Fruit fly (Drosophila melanogaster) whole organism, pupa: Measurements from ENCODE around the gene Rcc1.

Source experiments
- CG12605 ChIP-seq: fragments of 200-800 bp; sonication (Bioruptor generic); IDR thresholded peaks from 2 replicates; pipeline ENCODE4 v1.3.6; 2022; ENCODE audit warnings: missing biosample characterization, missing genetic modification characterization
- CG14655 ChIP-seq: fragments of 200-800 bp; sonication (Bioruptor generic); optimal IDR thresholded peaks from 3 replicates; lab custom pipeline; 2017; ENCODE audit warnings: mild to moderate bottlenecking, missing biosample characterization, missing genetic modification reagents, missing genetic modification characterization
- CG15710 ChIP-seq: fragments of 200-800 bp; sonication (Bioruptor generic); optimal IDR thresholded peaks from 2 replicates; lab custom pipeline; 2018; ENCODE audit warnings: missing biosample characterization, mild to moderate bottlenecking, missing genetic modification characterization, moderate library complexity
- CG17806 ChIP-seq: fragments of 200-800 bp; sonication (Bioruptor generic); optimal IDR thresholded peaks from 2 replicates; lab custom pipeline; 2018; ENCODE audit warnings: missing biosample characterization, mild to moderate bottlenecking, missing genetic modification characterization, moderate library complexity
- CG34367 ChIP-seq: fragments of 200-800 bp; sonication (Bioruptor generic); optimal IDR thresholded peaks from 2 replicates; lab custom pipeline; 2018; ENCODE audit warnings: missing biosample characterization, mild to moderate bottlenecking, missing genetic modification characterization
- CG4496 ChIP-seq: fragments of 200-800 bp; sonication (Bioruptor generic); IDR thresholded peaks from 3 replicates; pipeline ENCODE4 v1.3.6; 2022; ENCODE audit warnings: missing biosample characterization, missing genetic modification characterization
- CG8301 ChIP-seq: fragments of 200-800 bp; sonication (Bioruptor generic); optimal IDR thresholded peaks from 2 replicates; lab custom pipeline; 2018; ENCODE audit warnings: missing biosample characterization, mild to moderate bottlenecking, missing genetic modification characterization
- CG9948 ChIP-seq: fragments of 200-800 bp; sonication (Bioruptor generic); optimal IDR thresholded peaks from 2 replicates; lab custom pipeline; 2018; ENCODE audit warnings: missing biosample characterization, mild to moderate bottlenecking, missing genetic modification characterization, moderate library complexity
- D1 ChIP-seq: fragments of 200-800 bp; sonication (Bioruptor generic); optimal IDR thresholded peaks from 2 replicates; lab custom pipeline; 2018; ENCODE audit warnings: missing biosample characterization, mild to moderate bottlenecking, missing genetic modification characterization, moderate library complexity
- EcR ChIP-seq: fragments of 200-800 bp; sonication (Bioruptor generic); optimal IDR thresholded peaks from 3 replicates; lab custom pipeline; 2019; ENCODE audit warnings: missing biosample characterization, missing genetic modification characterization, mild to moderate bottlenecking, moderate library complexity, missing genetic modification reagents
- Pif1B ChIP-seq: fragments of 200-800 bp; sonication (Bioruptor generic); optimal IDR thresholded peaks from 3 replicates; lab custom pipeline; 2016; ENCODE audit warnings: missing biosample characterization, missing genetic modification characterization
- Snoo ChIP-seq: fragments of 200-800 bp; sonication (Bioruptor generic); optimal IDR thresholded peaks from 3 replicates; lab custom pipeline; 2017; ENCODE audit warnings: missing biosample characterization, mild to moderate bottlenecking, missing genetic modification characterization, inconsistent platforms
- fd96Ca ChIP-seq: fragments of 200-800 bp; sonication (Bioruptor generic); IDR thresholded peaks from 3 replicates; pipeline ENCODE4 v1.3.6; 2022; ENCODE audit warnings: missing biosample characterization, missing genetic modification characterization
- rn ChIP-seq: fragments of 200-800 bp; sonication (Bioruptor generic); IDR thresholded peaks from 2 replicates; pipeline ENCODE4 v1.3.6; 2022; ENCODE audit warnings: missing biosample characterization, missing genetic modification characterization

DNA sequence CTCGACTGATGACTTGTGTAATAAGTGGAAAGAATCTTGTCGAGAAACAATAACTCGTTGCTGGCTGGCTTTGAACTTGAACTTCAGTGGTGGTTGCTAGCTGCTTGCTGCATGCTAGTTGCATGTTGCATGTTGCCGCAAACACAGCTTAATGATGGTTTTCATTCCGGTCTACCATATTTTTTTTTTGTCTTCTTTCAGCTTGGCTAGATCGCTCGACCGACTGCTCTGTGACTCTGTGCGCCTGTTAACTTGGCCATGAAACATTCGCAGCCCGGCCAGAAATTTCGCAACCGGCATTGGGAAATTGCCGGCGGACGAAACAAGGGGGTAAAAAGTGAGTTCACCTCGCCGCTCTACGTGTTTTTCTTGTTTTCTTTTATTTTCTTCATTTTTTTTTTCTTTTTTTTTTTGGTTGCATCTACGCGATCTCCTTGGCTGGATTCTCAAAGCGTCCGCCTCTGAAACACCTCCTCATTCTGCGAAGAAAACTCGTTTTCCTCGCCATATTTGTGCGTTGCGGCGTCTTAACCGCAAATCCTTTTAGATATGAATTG, 10.9 kb upstream of the Rcc1 start:
- TF ChIP-seq CG9948 (peak; percentile 16), fd96Ca (peak; percentile 34; the same call in 1 of the 3 replicates), CG14655 (GFP tag; lab: Kevin White, UChicago) (peak; percentile 46), Pif1B (GFP tag; lab: Kevin White, UChicago) (peak; percentile 54), CG4496 (GFP tag; lab: Robert Waterston, UW) (peak; percentile 61; the same call in 1 of the 3 replicates), CG15710 (peak; percentile 14), CG34367 (tag; lab: Kevin White, UChicago) (peak; percentile 13), EcR (GFP tag; lab: Kevin White, UChicago) (peak; percentile 71), Snoo (no peak), CG12605 (no peak; the same call in none of the 2 replicates), CG8301 (tag; lab: Kevin White, UChicago) (peak; percentile 39), rn (no peak), D1 (tag; lab: Kevin White, UChicago) (no peak), CG17806 (peak; percentile 20)
